Fruit fly (Drosophila melanogaster) whole organism, wandering third instar larva: ENCODE results near the gene CG17010.
A peak's percentile ranks its signal among the peaks of the same experiment; 100 is the strongest.

Experiments
- Dif ChIP-seq: fragments of 200-275, 200-300 bp; sonication (Bioruptor generic); optimal IDR thresholded peaks from 2 replicates; lab custom pipeline; 2018; ENCODE audit warnings: missing biosample characterization, missing genetic modification characterization; ENCODE audit not compliant: partially characterized antibody
- HLH106 ChIP-seq: fragments of 200-800 bp; optimal IDR thresholded peaks from 3 replicates; lab custom pipeline; 2019; ENCODE audit warnings: missing biosample characterization, mild to moderate bottlenecking, missing genetic modification characterization, moderate library complexity
- Hr83 ChIP-seq: fragments of 200-300 bp; sonication (Bioruptor generic); optimal IDR thresholded peaks from 2 replicates; lab custom pipeline; 2016; ENCODE audit warnings: missing biosample characterization, mild to moderate bottlenecking, missing genetic modification characterization, moderate library complexity; ENCODE audit not compliant: poor library complexity, severe bottlenecking
- Jra ChIP-seq: sonication (Bioruptor generic); optimal IDR thresholded peaks from 2 replicates; lab custom pipeline; 2016; ENCODE audit warnings: missing biosample characterization, missing genetic modification characterization
- Myc ChIP-seq: fragments of >200 bp; optimal IDR thresholded peaks from 2 replicates; lab custom pipeline; 2017
- br ChIP-seq: fragments of 200-800 bp; sonication (Bioruptor generic); optimal IDR thresholded peaks from 2 replicates; lab custom pipeline; 2016; ENCODE audit warnings: missing biosample characterization, missing genetic modification characterization
- brk ChIP-seq: fragments of 200-800 bp; sonication (Bioruptor generic); optimal IDR thresholded peaks from 2 replicates; lab custom pipeline; 2016; ENCODE audit warnings: missing biosample characterization, mild to moderate bottlenecking, missing genetic modification characterization
- psq ChIP-seq: fragments of 200-800 bp; sonication (Bioruptor generic); optimal IDR thresholded peaks from 3 replicates; lab custom pipeline; 2017; ENCODE audit warnings: missing biosample characterization, mild to moderate bottlenecking, missing genetic modification characterization, moderate library complexity
- sv ChIP-seq: fragments of 200-800 bp; sonication (Bioruptor generic); optimal IDR thresholded peaks from 3 replicates; lab custom pipeline; 2016; ENCODE audit warnings: missing biosample characterization, missing genetic modification characterization
- woc ChIP-seq: sonication (Bioruptor generic); optimal IDR thresholded peaks from 2 replicates; lab custom pipeline; 2016; ENCODE audit warnings: missing biosample characterization, mild to moderate bottlenecking, missing genetic modification characterization

- TF ChIP-seq sv (GFP tag; lab: Kevin White, UChicago): no peak
- no peak for TF ChIP-seq woc
- peak; percentile 19 for TF ChIP-seq psq (GFP tag; lab: Kevin White, UChicago)
- TF ChIP-seq Myc (lab: Kevin White, UChicago): no peak
- TF ChIP-seq brk (GFP tag; lab: Kevin White, UChicago): no peak
- TF ChIP-seq br: no peak
- no peak for TF ChIP-seq HLH106
- no peak for TF ChIP-seq Jra (GFP tag; lab: Kevin White, UChicago)
- TF ChIP-seq Dif: peak; percentile 52
- no peak for TF ChIP-seq Hr83 (GFP tag; lab: Kevin White, UChicago)
Observed at dm6 chr2L:12365964-12366482, 9.8 kb downstream of the CG17010 start.
